Fruit fly (Drosophila melanogaster) whole organism, embryonic: ENCODE measurements around the gene spas.

Source experiments
- Bgb ChIP-seq: fragments of 200-800 bp; sonication (Bioruptor generic); IDR thresholded peaks from 2 replicates; pipeline ENCODE4 v1.3.6; 2022; ENCODE audit warnings: missing biosample characterization, missing genetic modification characterization; ENCODE audit not compliant: partially characterized antibody
- CG10431 ChIP-seq: fragments of 200-800 bp; sonication (Bioruptor generic); optimal IDR thresholded peaks from 3 replicates; lab custom pipeline; 2018; ENCODE audit warnings: missing biosample characterization, mild to moderate bottlenecking, missing genetic modification characterization
- CG12769 ChIP-seq: fragments of 200-800 bp; sonication (Bioruptor generic); optimal IDR thresholded peaks from 2 replicates; lab custom pipeline; 2019; ENCODE audit warnings: missing biosample characterization, mild to moderate bottlenecking, missing genetic modification characterization, moderate library complexity
- CG14965 ChIP-seq: fragments of 200-800 bp; sonication (Bioruptor generic); optimal IDR thresholded peaks from 2 replicates; lab custom pipeline; 2016; ENCODE audit warnings: missing biosample characterization, missing genetic modification characterization, borderline replicate concordance
- CG17912 ChIP-seq: fragments of 200-800 bp; sonication (Bioruptor generic); optimal IDR thresholded peaks from 2 replicates; lab custom pipeline; 2018; ENCODE audit warnings: missing biosample characterization, mild to moderate bottlenecking, missing genetic modification characterization
- CG2129 ChIP-seq: fragments of 200-800 bp; sonication (Bioruptor generic); IDR thresholded peaks from 2 replicates; pipeline ENCODE4 v1.3.6; 2022; ENCODE audit warnings: missing biosample characterization, missing genetic modification characterization; ENCODE audit not compliant: partially characterized antibody
- CG2199 ChIP-seq: fragments of 200-800 bp; sonication (Bioruptor generic); IDR thresholded peaks from 3 replicates; pipeline ENCODE4 v1.3.6; 2022; ENCODE audit warnings: missing biosample characterization, missing genetic modification characterization
- CG2202 ChIP-seq: fragments of 200-800 bp; sonication (Bioruptor generic); optimal IDR thresholded peaks from 2 replicates; lab custom pipeline; 2018; ENCODE audit warnings: missing biosample characterization, mild to moderate bottlenecking, missing genetic modification characterization
- CG3163 ChIP-seq: fragments of 200-800 bp; sonication (Bioruptor generic); optimal IDR thresholded peaks from 3 replicates; lab custom pipeline; 2016; ENCODE audit warnings: missing biosample characterization, missing genetic modification characterization
- CG34376 ChIP-seq: fragments of 200-800 bp; sonication (Bioruptor generic); optimal IDR thresholded peaks from 2 replicates; lab custom pipeline; 2018; ENCODE audit warnings: missing biosample characterization, mild to moderate bottlenecking, missing genetic modification characterization
- CG3847 ChIP-seq: fragments of 200-800 bp; sonication (Bioruptor generic); IDR thresholded peaks from 2 replicates; pipeline ENCODE4 v1.3.6; 2022; ENCODE audit warnings: missing biosample characterization, missing genetic modification characterization
- CG5245 ChIP-seq: fragments of 200-800 bp; sonication (Bioruptor generic); optimal IDR thresholded peaks from 3 replicates; lab custom pipeline; 2016; ENCODE audit warnings: missing biosample characterization, missing genetic modification characterization
- CG6689 ChIP-seq: fragments of 200-800 bp; sonication (Bioruptor generic); IDR thresholded peaks from 2 replicates; pipeline ENCODE4 v1.3.6; 2022; ENCODE audit warnings: missing biosample characterization, missing genetic modification characterization
- CG7556 ChIP-seq: fragments of 200-800 bp; sonication (Bioruptor generic); optimal IDR thresholded peaks from 2 replicates; lab custom pipeline; 2017; ENCODE audit warnings: missing biosample characterization, mild to moderate bottlenecking, missing genetic modification characterization
- CG7786 ChIP-seq: fragments of 200-800 bp; sonication (Bioruptor generic); optimal IDR thresholded peaks from 2 replicates; lab custom pipeline; 2016; ENCODE audit warnings: missing biosample characterization, missing genetic modification characterization
- CG7963 ChIP-seq: fragments of 200-800 bp; sonication (Bioruptor generic); IDR thresholded peaks from 3 replicates; pipeline ENCODE4 v1.3.6; 2022; ENCODE audit warnings: missing biosample characterization, missing genetic modification characterization; ENCODE audit not compliant: partially characterized antibody
- CG8765 ChIP-seq: fragments of 200-800 bp; sonication (Bioruptor generic); IDR thresholded peaks from 2 replicates; pipeline ENCODE4 v1.3.6; 2022; ENCODE audit warnings: missing biosample characterization, missing genetic modification characterization
- CG8944 ChIP-seq: fragments of 200-800 bp; sonication (Bioruptor generic); optimal IDR thresholded peaks from 3 replicates; lab custom pipeline; 2016; ENCODE audit warnings: missing biosample characterization, missing genetic modification characterization
- Dek ChIP-seq: fragments of 200-800 bp; sonication (Bioruptor generic); optimal IDR thresholded peaks from 3 replicates; lab custom pipeline; 2019; ENCODE audit warnings: missing biosample characterization, mild to moderate bottlenecking, missing genetic modification characterization, moderate library complexity
- Dip2 ChIP-seq: fragments of 200-800 bp; sonication (Bioruptor generic); IDR thresholded peaks from 2 replicates; pipeline ENCODE4 v1.3.6; 2022; ENCODE audit warnings: missing biosample characterization, missing genetic modification characterization
- Fer3 ChIP-seq: fragments of 200-800 bp; sonication (Bioruptor generic); optimal IDR thresholded peaks from 2 replicates; lab custom pipeline; 2018; ENCODE audit warnings: missing biosample characterization, mild to moderate bottlenecking, missing genetic modification characterization, moderate library complexity
- GATAe ChIP-seq: fragments of 200-800 bp; sonication (Bioruptor generic); conservative IDR thresholded peaks from 2 replicates; pipeline ENCODE4 v1.3.6; 2022; ENCODE audit warnings: missing biosample characterization, missing genetic modification characterization
- Hmr ChIP-seq: fragments of 200-800 bp; sonication (Bioruptor generic); optimal IDR thresholded peaks from 3 replicates; lab custom pipeline; 2017; ENCODE audit warnings: mild to moderate bottlenecking, missing biosample characterization, missing genetic modification reagents, missing genetic modification characterization
- Hr78 ChIP-seq, 2 experiments: fragments of 200-800 bp in 1 of 2; fragments of >200 bp in 1 of 2; sonication (Bioruptor generic) in 1 of 2; optimal IDR thresholded peaks; 2 replicates each; lab custom pipeline; 2017 to 2019; ENCODE audit warnings: missing biosample characterization in 2 of 2, missing genetic modification characterization in 2 of 2, mild to moderate bottlenecking in 1 of 2, moderate library complexity in 1 of 2
- MESR4 ChIP-seq: fragments of 200-800 bp; sonication (Bioruptor generic); optimal IDR thresholded peaks from 2 replicates; lab custom pipeline; 2018; ENCODE audit warnings: missing biosample characterization, mild to moderate bottlenecking, missing genetic modification characterization, moderate library complexity
- Mes4 ChIP-seq: fragments of 200-800 bp; sonication (Bioruptor generic); optimal IDR thresholded peaks from 2 replicates; lab custom pipeline; 2016; ENCODE audit warnings: missing biosample characterization, missing genetic modification characterization
- Mrtf ChIP-seq: fragments of 200-800 bp; sonication (Bioruptor generic); IDR thresholded peaks from 3 replicates; pipeline ENCODE4 v1.3.6; 2022; ENCODE audit warnings: missing biosample characterization, missing genetic modification characterization
- Ptx1 ChIP-seq: fragments of 200-800 bp; sonication (Bioruptor generic); IDR thresholded peaks from 2 replicates; pipeline ENCODE4 v1.3.6; 2022; ENCODE audit warnings: missing biosample characterization, missing genetic modification characterization
- Side ChIP-seq: fragments of 200-800 bp; sonication (Bioruptor generic); optimal IDR thresholded peaks from 2 replicates; lab custom pipeline; 2016; ENCODE audit warnings: missing biosample characterization, missing genetic modification characterization
- Sin3A ChIP-seq: fragments of >200 bp; optimal IDR thresholded peaks from 2 replicates; lab custom pipeline; 2018
- Spps ChIP-seq: fragments of 200-800 bp; sonication (Bioruptor generic); optimal IDR thresholded peaks from 2 replicates; lab custom pipeline; 2018; ENCODE audit warnings: missing biosample characterization, mild to moderate bottlenecking, missing genetic modification characterization
- ap ChIP-seq: fragments of 200-800 bp; sonication (Bioruptor generic); IDR thresholded peaks from 2 replicates; pipeline ENCODE4 v1.3.6; 2022; ENCODE audit warnings: missing biosample characterization, missing genetic modification characterization
- br ChIP-seq: fragments of >200 bp; optimal IDR thresholded peaks from 2 replicates; lab custom pipeline; 2017
- cato ChIP-seq: fragments of 200-800 bp; sonication (Bioruptor generic); optimal IDR thresholded peaks from 2 replicates; lab custom pipeline; 2016; ENCODE audit warnings: missing biosample characterization, missing genetic modification characterization, borderline replicate concordance
- chinmo ChIP-seq: fragments of 200-800 bp; sonication (Bioruptor generic); IDR thresholded peaks from 4 replicates; pipeline ENCODE4 v1.3.6; 2022; ENCODE audit warnings: missing biosample characterization, missing genetic modification characterization; ENCODE audit not compliant: partially characterized antibody
- chm ChIP-seq: fragments of 200-800 bp; sonication (Bioruptor generic); IDR thresholded peaks from 2 replicates; pipeline ENCODE4 v1.3.6; 2022; ENCODE audit warnings: missing biosample characterization, missing genetic modification characterization
- corto ChIP-seq: fragments of 200-800 bp; sonication (Bioruptor generic); optimal IDR thresholded peaks from 2 replicates; lab custom pipeline; 2016; ENCODE audit warnings: missing biosample characterization, mild to moderate bottlenecking, missing genetic modification characterization, moderate library complexity
- dimm ChIP-seq: fragments of 200-800 bp; sonication (Bioruptor generic); IDR thresholded peaks from 2 replicates; pipeline ENCODE4 v1.3.6; 2022; ENCODE audit warnings: missing biosample characterization, missing genetic modification characterization
- en ChIP-seq: fragments of 200-800 bp; sonication (Bioruptor generic); optimal IDR thresholded peaks from 2 replicates; lab custom pipeline; 2016; ENCODE audit warnings: missing biosample characterization, missing genetic modification characterization
- gt ChIP-seq: fragments of 200-800 bp; sonication (Bioruptor generic); IDR thresholded peaks from 2 replicates; pipeline ENCODE4 v1.3.6; 2022; ENCODE audit warnings: missing biosample characterization, missing genetic modification characterization
- maf-S ChIP-seq: fragments of 200-800 bp; sonication (Bioruptor generic); optimal IDR thresholded peaks from 2 replicates; lab custom pipeline; 2016; ENCODE audit warnings: missing biosample characterization, missing genetic modification characterization
- mirr ChIP-seq: fragments of 200-800 bp; sonication (Bioruptor generic); optimal IDR thresholded peaks from 3 replicates; lab custom pipeline; 2018; ENCODE audit warnings: missing biosample characterization, mild to moderate bottlenecking, missing genetic modification characterization
- nmo ChIP-seq: fragments of 200-800 bp; sonication (Bioruptor generic); optimal IDR thresholded peaks from 2 replicates; lab custom pipeline; 2018; ENCODE audit warnings: missing biosample characterization, mild to moderate bottlenecking, missing genetic modification characterization, moderate library complexity
- nom ChIP-seq: fragments of 200-800 bp; sonication (Bioruptor generic); optimal IDR thresholded peaks from 2 replicates; lab custom pipeline; 2017; ENCODE audit warnings: missing biosample characterization, missing genetic modification characterization, mild to moderate bottlenecking, moderate library complexity, missing genetic modification reagents
- org-1 ChIP-seq: fragments of 200-800 bp; sonication (Bioruptor generic); optimal IDR thresholded peaks from 2 replicates; lab custom pipeline; 2017; ENCODE audit warnings: missing biosample characterization, missing genetic modification characterization
- pzg ChIP-seq: fragments of 200-800 bp; sonication (Bioruptor generic); optimal IDR thresholded peaks from 3 replicates; lab custom pipeline; 2018; ENCODE audit warnings: missing biosample characterization, mild to moderate bottlenecking, missing genetic modification characterization, moderate library complexity
- sr ChIP-seq: fragments of 200-800 bp; sonication (Bioruptor generic); IDR thresholded peaks from 3 replicates; pipeline ENCODE4 v1.3.6; 2022; ENCODE audit warnings: missing biosample characterization, missing genetic modification characterization
- sug ChIP-seq: fragments of 200-800 bp; optimal IDR thresholded peaks from 2 replicates; lab custom pipeline; 2019; ENCODE audit warnings: missing biosample characterization, mild to moderate bottlenecking, missing genetic modification characterization, moderate library complexity
- zf30C ChIP-seq: fragments of 200-800 bp; sonication (Bioruptor generic); optimal IDR thresholded peaks from 3 replicates; lab custom pipeline; 2018; ENCODE audit warnings: missing biosample characterization, mild to moderate bottlenecking, missing genetic modification characterization

Gene spas

dm6 chr3R:23992823-23993797 is 44.9 kb upstream of the spas start, which contains the start of the genes Epp and Rab7 (continued):
- TF ChIP-seq chinmo (GFP tag; lab: Robert Waterston, UW) (peak; percentile 96), nom (GFP tag; lab: Kevin White, UChicago) (peak; percentile 90), mirr (GFP tag; lab: Kevin White, UChicago) (peak; percentile 17), Mrtf (GFP tag; lab: Robert Waterston, UW) (no peak), br (lab: Kevin White, UChicago) (no peak), CG2199 (GFP tag; lab: Robert Waterston, UW) (no peak), CG6689 (GFP tag; lab: Robert Waterston, UW) (no peak), Fer3 (tag; lab: Kevin White, UChicago) (no peak), Dek (tag; lab: Kevin White, UChicago) (no peak), CG17912 (GFP tag; lab: Kevin White, UChicago) (peak; percentile 22), CG3847 (peak; percentile 75), CG2129 (peak; percentile 64), CG7556 (GFP tag; lab: Kevin White, UChicago) (no peak), gt (GFP tag; lab: Robert Waterston, UW) (no peak), CG34376 (GFP tag; lab: Kevin White, UChicago) (peak; percentile 36), sug (peak; percentile 54), CG8944 (GFP tag; lab: Kevin White, UChicago) (no peak), CG7786 (GFP tag; lab: Kevin White, UChicago) (peak; percentile 23), maf-S (GFP tag; lab: Kevin White, UChicago) (peak; percentile 26), Spps (tag; lab: Kevin White, UChicago) (no peak), corto (GFP tag; lab: Kevin White, UChicago) (peak; percentile 13), cato (GFP tag; lab: Kevin White, UChicago) (no peak), GATAe (GFP tag; lab: Robert Waterston, UW) (no peak), Bgb (GFP tag; lab: Robert Waterston, UW) (peak; percentile 96), Hmr (peak; percentile 44), CG3163 (GFP tag; lab: Kevin White, UChicago) (peak; percentile 56), CG2202 (peak; percentile 3), CG14965 (GFP tag; lab: Kevin White, UChicago) (no peak), CG12769 (tag; lab: Kevin White, UChicago) (no peak), pzg (GFP tag; lab: Kevin White, UChicago) (peak; percentile 90), Side (peak; percentile 0), chm (peak; percentile 58; the same call in 1 of the 2 replicates), zf30C (GFP tag; lab: Kevin White, UChicago) (no peak), Hr78 (GFP tag; optimal IDR thresholded peaks at IDR 0.05; lab: Kevin White, UChicago) (no peak), MESR4 (GFP tag; lab: Kevin White, UChicago) (peak; percentile 99), CG8765 (GFP tag; lab: Robert Waterston, UW) (no peak), org-1 (GFP tag; lab: Kevin White, UChicago) (no peak), ap (GFP tag; lab: Robert Waterston, UW) (no peak), nmo (GFP tag; lab: Kevin White, UChicago) (peak; percentile 59), en (no peak), Ptx1 (GFP tag; lab: Robert Waterston, UW) (peak; percentile 40; the same call in 1 of the 2 replicates), CG5245 (GFP tag; lab: Kevin White, UChicago) (no peak), sr (0 out of 3 replicates have a peak, but pooled peaks have one; percentile 3), Dip2 (GFP tag; lab: Robert Waterston, UW) (no peak), dimm (no peak), CG10431 (no peak), CG7963 (GFP tag; lab: Robert Waterston, UW) (peak; percentile 87), Mes4 (GFP tag; lab: Kevin White, UChicago) (no peak), Sin3A (lab: Kevin White, UChicago) (peak; percentile 80)
